Worm (Caenorhabditis elegans): Measurements from ENCODE around the gene clec-135.

Gene clec-135

ce11 chrII:4237701-4238214 is 20.8 kb downstream of the clec-135 start, which contains the start of the genes fbxc-44 and C16A11.2:
Gene fbxc-44 (minus strand): TSS chrII:4237751.
Gene C16A11.2 (plus strand): TSS chrII:4238203.
- TF ChIP-seq mec-3 (tag; optimal IDR thresholded peaks at IDR 0.05; ENCODE audit: borderline replicate concordance) (no peak), tbx-2 (tag; optimal IDR thresholded peaks at IDR 0.05) (peak; percentile 79), fkh-10 (GFP tag; optimal IDR thresholded peaks at IDR 0.05) (no peak), ztf-16 (tag; optimal IDR thresholded peaks at IDR 0.05) (peak; percentile 62), fax-1 (tag; optimal IDR thresholded peaks at IDR 0.05) (peak; percentile 71), hlh-6 (tag; optimal IDR thresholded peaks at IDR 0.05) (no peak), K02D7.2 (tag; optimal IDR thresholded peaks at IDR 0.05) (peak; percentile 56), lin-11 (tag; optimal IDR thresholded peaks at IDR 0.05) (peak; percentile 54), ref-2 (tag; optimal IDR thresholded peaks at IDR 0.05) (no peak), ceh-19 (GFP tag; optimal IDR thresholded peaks at IDR 0.05) (peak; percentile 63), pag-3 (tag; optimal IDR thresholded peaks at IDR 0.05; ENCODE audit: borderline replicate concordance) (no peak), ceh-30 (tag; optimal IDR thresholded peaks at IDR 0.05) (no peak), pros-1 (tag; optimal IDR thresholded peaks at IDR 0.05) (no peak), elt-2 (tag; optimal IDR thresholded peaks at IDR 0.05) (peak; percentile 100), Y22D7AL.16 (tag; optimal IDR thresholded peaks at IDR 0.05) (peak; percentile 57), zip-5 (tag; optimal IDR thresholded peaks at IDR 0.05) (peak; percentile 62), pax-1 (tag; optimal IDR thresholded peaks at IDR 0.05) (no peak), C38D4.7 (GFP tag; optimal IDR thresholded peaks at IDR 0.05) (peak; percentile 57), dve-1 (tag; optimal IDR thresholded peaks at IDR 0.05) (no peak), odd-2 (tag; optimal IDR thresholded peaks at IDR 0.05) (peak; percentile 69), ceh-14 (tag; optimal IDR thresholded peaks at IDR 0.05) (peak; percentile 75), hlh-30 (tag; optimal IDR thresholded peaks at IDR 0.05; ENCODE audit: insufficient read depth) (no peak), dmd-4 (tag; optimal IDR thresholded peaks at IDR 0.05; ENCODE audit: borderline replicate concordance) (peak; percentile 42), sdc-2 (tag; optimal IDR thresholded peaks at IDR 0.05) (no peak), ceh-2 (tag; optimal IDR thresholded peaks at IDR 0.05) (peak; percentile 59), elt-4 (tag; optimal IDR thresholded peaks at IDR 0.05) (no peak), sox-2 (GFP tag; IDR thresholded peaks at IDR 0.05) (no peak), hlh-13 (GFP tag; optimal IDR thresholded peaks at IDR 0.05) (no peak), C08G9.2 (tag; optimal IDR thresholded peaks at IDR 0.05) (peak; percentile 35), F13H6.1 (tag; optimal IDR thresholded peaks at IDR 0.05) (peak; percentile 43), unc-3 (GFP tag; conservative IDR thresholded peaks at IDR 0.05) (0 out of 2 replicates have a peak, but pooled peaks have one; percentile 18), unc-3 (tag; optimal IDR thresholded peaks at IDR 0.05) (peak; percentile 46), lim-6 (tag; optimal IDR thresholded peaks at IDR 0.05) (peak; percentile 17), gmeb-2 (tag; optimal IDR thresholded peaks at IDR 0.05) (peak; percentile 76), eyg-1 (tag; optimal IDR thresholded peaks at IDR 0.05) (peak; percentile 48), ceh-34 (tag; optimal IDR thresholded peaks at IDR 0.05) (peak; percentile 66), rnt-1 (tag; optimal IDR thresholded peaks at IDR 0.05) (peak; percentile 39), ahr-1 (tag; optimal IDR thresholded peaks at IDR 0.05) (peak; percentile 48), ttx-3 (tag; optimal IDR thresholded peaks at IDR 0.05) (peak; percentile 83), T23F11.4 (GFP tag; optimal IDR thresholded peaks at IDR 0.05) (peak; percentile 23), nhr-232 (tag; optimal IDR thresholded peaks at IDR 0.05) (peak; percentile 52), madf-2 (tag; optimal IDR thresholded peaks at IDR 0.05) (peak; percentile 59), nfya-1 (tag; optimal IDR thresholded peaks at IDR 0.05) (peak; percentile 66), ama-1 (optimal IDR thresholded peaks at IDR 0.05) (no peak), unc-55 (GFP tag; optimal IDR thresholded peaks at IDR 0.05) (no peak), fkh-6 (tag; optimal IDR thresholded peaks at IDR 0.05) (peak; percentile 60), che-1 (tag; optimal IDR thresholded peaks at IDR 0.05) (peak; percentile 77), unc-86 (tag; optimal IDR thresholded peaks at IDR 0.05) (peak; percentile 41), syd-9 (tag; optimal IDR thresholded peaks at IDR 0.05) (peak; percentile 54), nhr-11 (tag; optimal IDR thresholded peaks at IDR 0.05) (no peak), ceh-9 (tag; optimal IDR thresholded peaks at IDR 0.05) (no peak), pqm-1 (tag; optimal IDR thresholded peaks at IDR 0.05) (no peak), npax-4 (tag; optimal IDR thresholded peaks at IDR 0.05) (peak; percentile 37)
